Worm (Caenorhabditis elegans): ENCODE measurements around the gene K07F5.16.

ce11 chrIV:9861921-9862320 lies 2.0 kb upstream of the K07F5.16 start, which contains the start of gene K07F5.14:
- TF ChIP-seq dmd-4 (tag; optimal IDR thresholded peaks at IDR 0.05; ENCODE audit: borderline replicate concordance) (no peak), fkh-10 (GFP tag; optimal IDR thresholded peaks at IDR 0.05) (no peak), ets-4 (tag; optimal IDR thresholded peaks at IDR 0.05) (no peak), pha-2 (tag; optimal IDR thresholded peaks at IDR 0.05) (no peak), che-1 (tag; optimal IDR thresholded peaks at IDR 0.05) (no peak), pha-4 (tag; optimal IDR thresholded peaks at IDR 0.05) (no peak), T23F11.4 (GFP tag; optimal IDR thresholded peaks at IDR 0.05) (no peak), ceh-24 (tag; optimal IDR thresholded peaks at IDR 0.05) (no peak), elt-2 (tag; optimal IDR thresholded peaks at IDR 0.05) (no peak), nhr-11 (tag; optimal IDR thresholded peaks at IDR 0.05) (no peak), ceh-48 (tag; optimal IDR thresholded peaks at IDR 0.05) (no peak), ceh-19 (GFP tag; optimal IDR thresholded peaks at IDR 0.05) (no peak)

All from whole organism, late embryonic.